Worm (Caenorhabditis elegans) whole organism, young adult: Measurements from ENCODE around the gene ced-7.
A peak's percentile ranks its signal among the peaks of the same experiment; 100 is the strongest.

Experiments
- B0035.1 ChIP-seq: sonication (generic microtip); optimal IDR thresholded peaks from 2 replicates; lab custom pipeline; 2016; ENCODE audit warnings: missing genetic modification characterization, mild to moderate bottlenecking, missing compliant biosample characterization, missing genotype, missing genetic modification reagents
- B0336.3 ChIP-seq: fragments of 200-800 bp; sonication (Bioruptor generic); IDR thresholded peaks from 2 replicates; pipeline ENCODE4 v1.3.6; 2022; ENCODE audit warnings: missing genetic modification characterization, missing compliant biosample characterization
- C17E4.6 ChIP-seq: fragments of 200-800 bp; sonication (Bioruptor generic); IDR thresholded peaks from 2 replicates; pipeline ENCODE4 v1.3.6; 2022; ENCODE audit warnings: missing genetic modification reagents, missing genetic modification characterization, missing compliant biosample characterization
- D2030.7 ChIP-seq: fragments of 200-800 bp; sonication (Bioruptor generic); IDR thresholded peaks from 2 replicates; pipeline ENCODE4 v1.3.6; 2022; ENCODE audit warnings: missing genetic modification reagents, missing genetic modification characterization, missing compliant biosample characterization
- F33H1.4 ChIP-seq: fragments of 200-800 bp; sonication (Bioruptor generic); IDR thresholded peaks from 2 replicates; pipeline ENCODE4 v1.3.6; 2022; ENCODE audit warnings: missing genetic modification reagents, missing genetic modification characterization, missing compliant biosample characterization
- F49E8.2 ChIP-seq: sonication (generic microtip); optimal IDR thresholded peaks from 3 replicates; lab custom pipeline; 2017; ENCODE audit warnings: missing genetic modification characterization, mild to moderate bottlenecking, missing compliant biosample characterization, antibody characterized with exemption, moderate library complexity; ENCODE audit not compliant: insufficient read depth
- F52B5.7 ChIP-seq: sonication (generic microtip); optimal IDR thresholded peaks from 2 replicates; lab custom pipeline; 2016; ENCODE audit warnings: mild to moderate bottlenecking, missing genetic modification characterization, missing compliant biosample characterization
- Y53G8AR.9 ChIP-seq: fragments of 200-800 bp; sonication (Bioruptor generic); conservative IDR thresholded peaks from 2 replicates; pipeline ENCODE4 v1.3.6; 2022; ENCODE audit warnings: missing genetic modification reagents, missing genetic modification characterization, missing compliant biosample characterization
- Y67H2A.10 ChIP-seq: fragments of 200-800 bp; sonication (Bioruptor generic); conservative IDR thresholded peaks from 2 replicates; pipeline ENCODE4 v1.3.6; 2022; ENCODE audit warnings: missing genetic modification reagents, missing genetic modification characterization, missing compliant biosample characterization
- ceh-58 ChIP-seq: fragments of 200-800 bp; sonication (Bioruptor generic); IDR thresholded peaks from 2 replicates; pipeline ENCODE4 v1.3.6; 2022; ENCODE audit warnings: missing genetic modification characterization, missing compliant biosample characterization
- ceh-79 ChIP-seq: sonication (generic microtip); optimal IDR thresholded peaks from 2 replicates; lab custom pipeline; 2017; ENCODE audit warnings: mild to moderate bottlenecking, missing genetic modification characterization, missing compliant biosample characterization
- chd-7 ChIP-seq: sonication (generic microtip); optimal IDR thresholded peaks from 2 replicates; lab custom pipeline; 2016; ENCODE audit warnings: mild to moderate bottlenecking, missing genetic modification characterization, moderate library complexity, missing compliant biosample characterization
- dox-1 ChIP-seq: fragments of 200-800 bp; sonication (Bioruptor generic); IDR thresholded peaks from 2 replicates; pipeline ENCODE4 v1.3.6; 2022; ENCODE audit warnings: missing genetic modification reagents, missing genetic modification characterization, missing compliant biosample characterization
- dpl-1 ChIP-seq: fragments of 150-350 bp; optimal IDR thresholded peaks from 2 replicates; lab custom pipeline; 2014; ENCODE audit warnings: missing biosample characterization, missing genetic modification reagents, missing genetic modification characterization
- efl-1 ChIP-seq: fragments of 150-350 bp; optimal IDR thresholded peaks from 2 replicates; lab custom pipeline; 2014; ENCODE audit warnings: missing biosample characterization, missing genetic modification reagents, missing genetic modification characterization
- fkh-3 ChIP-seq: sonication (generic microtip); optimal IDR thresholded peaks from 2 replicates; lab custom pipeline; 2016; ENCODE audit warnings: mild to moderate bottlenecking, missing genetic modification characterization, missing compliant biosample characterization
- hlh-26 ChIP-seq: fragments of 200-800 bp; sonication (Bioruptor generic); conservative IDR thresholded peaks from 2 replicates; pipeline ENCODE4 v1.3.6; 2022; ENCODE audit warnings: missing genetic modification reagents, missing genetic modification characterization, missing compliant biosample characterization
- let-526 ChIP-seq: fragments of 200-800 bp; sonication (Bioruptor generic); IDR thresholded peaks from 2 replicates; pipeline ENCODE4 v1.3.6; 2022; ENCODE audit warnings: missing genetic modification reagents, missing genetic modification characterization, missing compliant biosample characterization
- lin-40 ChIP-seq: sonication (generic microtip); optimal IDR thresholded peaks from 2 replicates; lab custom pipeline; 2016; ENCODE audit warnings: missing genetic modification characterization, mild to moderate bottlenecking, missing compliant biosample characterization, missing genotype, missing genetic modification reagents
- lin-54 ChIP-seq: fragments of 200-800 bp; sonication (Bioruptor generic); optimal IDR thresholded peaks from 2 replicates; lab custom pipeline; 2018; ENCODE audit warnings: mild to moderate bottlenecking, missing genetic modification characterization, missing compliant biosample characterization
- lsl-1 ChIP-seq: fragments of 200-800 bp; sonication (Bioruptor generic); optimal IDR thresholded peaks from 2 replicates; lab custom pipeline; 2018; ENCODE audit warnings: mild to moderate bottlenecking, missing genetic modification characterization, moderate library complexity, missing compliant biosample characterization
- madf-6 ChIP-seq: fragments of 200-800 bp; sonication (Bioruptor generic); IDR thresholded peaks from 2 replicates; pipeline ENCODE4 v1.3.6; 2022; ENCODE audit warnings: missing genetic modification reagents, missing genetic modification characterization, missing compliant biosample characterization
- madf-8 ChIP-seq: fragments of 200-800 bp; sonication (Bioruptor generic); conservative IDR thresholded peaks from 2 replicates; pipeline ENCODE4 v1.3.6; 2022; ENCODE audit warnings: missing genetic modification reagents, missing genetic modification characterization, missing compliant biosample characterization
- mcd-1 ChIP-seq: fragments of 200-800 bp; sonication (Bioruptor generic); IDR thresholded peaks from 2 replicates; pipeline ENCODE4 v1.3.6; 2022; ENCODE audit warnings: missing genetic modification reagents, missing genetic modification characterization, missing compliant biosample characterization
- mel-28 ChIP-seq: sonication (generic microtip); optimal IDR thresholded peaks from 2 replicates; lab custom pipeline; 2016; ENCODE audit warnings: borderline replicate concordance, mild to moderate bottlenecking, missing genetic modification characterization, missing compliant biosample characterization
- mes-4 ChIP-seq: sonication (generic microtip); optimal IDR thresholded peaks from 2 replicates; lab custom pipeline; 2016; ENCODE audit warnings: missing genotype, missing genetic modification characterization, missing compliant biosample characterization
- mxl-1 ChIP-seq: sonication (generic microtip); optimal IDR thresholded peaks from 2 replicates; lab custom pipeline; 2016; ENCODE audit warnings: missing genetic modification characterization, missing compliant biosample characterization
- nhr-120 ChIP-seq: fragments of 200-800 bp; sonication (Bioruptor generic); IDR thresholded peaks from 2 replicates; pipeline ENCODE4 v1.3.6; 2022; ENCODE audit warnings: missing genetic modification characterization, missing compliant biosample characterization
- nhr-27 ChIP-seq: fragments of 200-800 bp; sonication (Bioruptor generic); optimal IDR thresholded peaks from 2 replicates; lab custom pipeline; 2018; ENCODE audit warnings: mild to moderate bottlenecking, missing genetic modification characterization, moderate library complexity, missing compliant biosample characterization
- rec-8 ChIP-seq, 2 experiments: sonication (generic microtip); optimal IDR thresholded peaks; 2 replicates each; lab custom pipeline; 2016; ENCODE audit warnings: mild to moderate bottlenecking in 2 of 2, missing genetic modification characterization in 2 of 2, missing genetic modification reagents in 2 of 2, missing genotype in 2 of 2, missing biosample characterization in 1 of 2, missing compliant biosample characterization in 1 of 2, moderate library complexity in 1 of 2
- repo-1 ChIP-seq: sonication (generic microtip); optimal IDR thresholded peaks from 2 replicates; lab custom pipeline; 2017; ENCODE audit warnings: mild to moderate bottlenecking, missing genetic modification characterization, missing compliant biosample characterization
- sea-2 ChIP-seq: fragments of 200-800 bp; sonication (Bioruptor generic); IDR thresholded peaks from 2 replicates; pipeline ENCODE4 v1.3.6; 2022; ENCODE audit warnings: missing genetic modification characterization, missing compliant biosample characterization
- snpc-1.3 ChIP-seq: sonication (generic microtip); optimal IDR thresholded peaks from 2 replicates; lab custom pipeline; 2017; ENCODE audit warnings: missing genetic modification characterization, mild to moderate bottlenecking, missing compliant biosample characterization, antibody characterized with exemption, moderate library complexity, missing genotype, missing genetic modification reagents; ENCODE audit not compliant: insufficient read depth
- tbx-9 ChIP-seq: sonication (generic microtip); optimal IDR thresholded peaks from 2 replicates; lab custom pipeline; 2016; ENCODE audit warnings: borderline replicate concordance, missing genetic modification characterization, inconsistent platforms, missing compliant biosample characterization
- unc-130 ChIP-seq: sonication (generic microtip); optimal IDR thresholded peaks from 2 replicates; lab custom pipeline; 2016; ENCODE audit warnings: missing genetic modification reagents, missing genetic modification characterization, missing compliant biosample characterization
- zim-3 ChIP-seq: sonication (generic microtip); optimal IDR thresholded peaks from 2 replicates; lab custom pipeline; 2017; ENCODE audit warnings: mild to moderate bottlenecking, missing genetic modification characterization, moderate library complexity, missing compliant biosample characterization
- ztf-18 ChIP-seq: sonication (generic microtip); optimal IDR thresholded peaks from 2 replicates; lab custom pipeline; 2016; ENCODE audit warnings: missing genotype, mild to moderate bottlenecking, missing genetic modification characterization, missing compliant biosample characterization

The ced-7 gene

ce11 chrIII:9615114-9615513 lies 35.2 kb upstream of the ced-7 start (continued):
- peak; percentile 77 for TF ChIP-seq F52B5.7
- peak; percentile 63 for TF ChIP-seq lin-54 (GFP tag; lab: Kevin White, UChicago)
- peak; percentile 69; the same call in 1 of the 2 replicates for TF ChIP-seq B0336.3 (GFP tag; lab: Robert Waterston, UW)
- no peak for TF ChIP-seq dox-1 (GFP tag; lab: Robert Waterston, UW)
- TF ChIP-seq nhr-27: no peak
- no peak for TF ChIP-seq zim-3 (tag; lab: Kevin White, UChicago)
- TF ChIP-seq lin-40 (tag; lab: Kevin White, UChicago): no peak
- peak; percentile 62 for TF ChIP-seq lsl-1 (GFP tag; lab: Kevin White, UChicago)
- TF ChIP-seq repo-1 (tag; lab: Kevin White, UChicago): no peak
- TF ChIP-seq ceh-58 (GFP tag; lab: Robert Waterston, UW): no peak
- TF ChIP-seq snpc-1.3 (tag; lab: Kevin White, UChicago): peak; percentile 58
- no peak for TF ChIP-seq sea-2 (GFP tag; lab: Robert Waterston, UW)
- TF ChIP-seq chd-7: no peak
- TF ChIP-seq B0035.1: no peak
- TF ChIP-seq let-526 (GFP tag; lab: Robert Waterston, UW): no peak

- TF ChIP-seq F33H1.4 (GFP tag; lab: Robert Waterston, UW) (peak; percentile 30; the same call in 1 of the 2 replicates), mxl-1 (tag; lab: Kevin White, UChicago) (no peak), efl-1 (GFP tag; lab: Kevin White, UChicago) (peak; percentile 73), madf-6 (GFP tag; lab: Robert Waterston, UW) (peak; percentile 56; the same call in 1 of the 2 replicates), mcd-1 (GFP tag; lab: Robert Waterston, UW) (peak; percentile 83), madf-8 (GFP tag; lab: Robert Waterston, UW) (peak; percentile 19; the same call in 1 of the 2 replicates), dpl-1 (GFP tag; lab: Kevin White, UChicago) (peak; percentile 32), let-526 (GFP tag; lab: Robert Waterston, UW) (no peak), lin-54 (GFP tag; lab: Kevin White, UChicago) (peak; percentile 56), Y53G8AR.9 (GFP tag; lab: Robert Waterston, UW) (no peak), ztf-18 (tag; lab: Kevin White, UChicago) (peak; percentile 6), mel-28 (tag; lab: Kevin White, UChicago) (no peak), lsl-1 (GFP tag; lab: Kevin White, UChicago) (peak; percentile 29), D2030.7 (GFP tag; lab: Robert Waterston, UW) (peak; percentile 25; the same call in 1 of the 2 replicates)
Observed at ce11 chrIII:9614211-9614610, 34.3 kb upstream of the ced-7 start, which contains the start of the genes pri-1 and F58A4.6. Gene pri-1 (minus strand): TSS chrIII:9614281. Gene F58A4.6 (plus strand): TSS chrIII:9614482.

ce11 chrIII:9612097-9612496 lies 32.2 kb upstream of the ced-7 start, which contains the start of gene bbs-4:
Gene bbs-4 (minus strand): TSS chrIII:9612197.
- TF ChIP-seq C17E4.6 (GFP tag; lab: Robert Waterston, UW) (no peak), ceh-79 (tag; lab: Kevin White, UChicago) (no peak), fkh-3 (tag; lab: Kevin White, UChicago) (no peak), rec-8 (tag; optimal IDR thresholded peaks at IDR 0.05; lab: Kevin White, UChicago) (no peak), zim-3 (tag; lab: Kevin White, UChicago) (no peak), D2030.7 (GFP tag; lab: Robert Waterston, UW) (no peak), F49E8.2 (no peak), nhr-120 (no peak), mcd-1 (GFP tag; lab: Robert Waterston, UW) (no peak), unc-130 (GFP tag; lab: Kevin White, UChicago) (no peak), tbx-9 (tag; lab: Kevin White, UChicago) (no peak), Y67H2A.10 (GFP tag; lab: Robert Waterston, UW) (no peak), hlh-26 (GFP tag; lab: Robert Waterston, UW) (no peak), mes-4 (no peak), let-526 (GFP tag; lab: Robert Waterston, UW) (no peak)
